Worm (Caenorhabditis elegans): Measurements from ENCODE around the gene ttr-15.

DNA sequence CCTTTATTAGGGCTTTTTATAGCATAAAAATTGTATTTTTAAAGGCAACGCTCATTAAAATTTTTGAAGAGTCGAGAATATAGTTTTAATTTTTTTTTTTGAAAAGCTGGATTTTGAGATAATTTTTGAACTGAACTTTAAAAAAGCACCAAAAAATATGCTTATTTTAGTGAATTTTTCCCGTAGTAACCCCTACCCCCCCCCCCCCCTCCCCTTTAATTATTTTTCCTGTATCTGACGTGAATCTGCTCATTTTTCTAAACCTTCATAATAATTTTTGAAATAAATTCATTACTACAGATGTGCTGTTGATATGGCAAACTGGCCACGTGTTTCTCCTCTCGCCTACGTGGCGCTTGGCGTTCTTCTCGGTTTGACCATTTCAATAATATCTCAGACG is 43.8 kb downstream of the ttr-15 start, which contains the start of gene C38H2.2:
- TF ChIP-seq bed-3 (GFP tag; optimal IDR thresholded peaks at IDR 0.05) (no peak), nhr-76 (tag; optimal IDR thresholded peaks at IDR 0.05) (no peak), ceh-39 (tag; optimal IDR thresholded peaks at IDR 0.05) (no peak), pha-4 (tag; optimal IDR thresholded peaks at IDR 0.05) (no peak), snpc-4 (tag; optimal IDR thresholded peaks at IDR 0.05) (no peak), unc-120 (tag; optimal IDR thresholded peaks at IDR 0.05; ENCODE audit: poor library complexity, severe bottlenecking) (no peak), unc-62 (GFP tag; optimal IDR thresholded peaks at IDR 0.05) (no peak), ces-1 (GFP tag; optimal IDR thresholded peaks at IDR 0.05) (no peak)
